Fruit fly (Drosophila melanogaster): ENCODE data around the gene CG13692.

The CG13692 gene

dm6 chr2L:471021-471479 is 49.5 kb downstream of the CG13692 start (continued):
- TF ChIP-seq CG4617 (GFP tag; optimal IDR thresholded peaks at IDR 0.05; ENCODE audit: borderline replicate concordance) (no peak), CG12659 (GFP tag; optimal IDR thresholded peaks at IDR 0.05) (peak; percentile 8), chm (GFP tag; IDR thresholded peaks at IDR 0.05) (no peak), CG4707 (GFP tag; optimal IDR thresholded peaks at IDR 0.05) (no peak), Nf-YA (GFP tag; IDR thresholded peaks at IDR 0.05) (no peak), CG6272 (GFP tag; IDR thresholded peaks at IDR 0.05) (no peak), CG6689 (GFP tag; IDR thresholded peaks at IDR 0.05) (no peak), D19A (tag; optimal IDR thresholded peaks at IDR 0.05) (peak; percentile 8), bcd (GFP tag; optimal IDR thresholded peaks at IDR 0.05) (peak; percentile 53), CG11560 (tag; IDR thresholded peaks at IDR 0.05) (no peak), Side (GFP tag; optimal IDR thresholded peaks at IDR 0.05) (no peak), kah (GFP tag; optimal IDR thresholded peaks at IDR 0.05) (no peak), CG8944 (GFP tag; optimal IDR thresholded peaks at IDR 0.05) (no peak), oc (tag; optimal IDR thresholded peaks at IDR 0.05) (peak; percentile 64), Ptx1 (GFP tag; IDR thresholded peaks at IDR 0.05) (0 out of 2 replicates have a peak, but pooled peaks have one; percentile 79), Eip74EF (GFP tag; optimal IDR thresholded peaks at IDR 0.05) (peak in 1 of 2 experiments; percentile 25), CG1529 (GFP tag; optimal IDR thresholded peaks at IDR 0.05) (peak; percentile 42), CG12071 (GFP tag; optimal IDR thresholded peaks at IDR 0.05) (no peak), fd96Cb (tag; optimal IDR thresholded peaks at IDR 0.05) (peak; percentile 71), ssp (GFP tag; IDR thresholded peaks at IDR 0.05) (no peak), CG16779 (GFP tag; IDR thresholded peaks at IDR 0.05) (no peak), h (optimal IDR thresholded peaks at IDR 0.05) (no peak), CG11696 (GFP tag; IDR thresholded peaks at IDR 0.05) (no peak), CrebB (tag; optimal IDR thresholded peaks at IDR 0.05) (no peak), CG5180 (GFP tag; optimal IDR thresholded peaks at IDR 0.05) (no peak), ase (GFP tag; IDR thresholded peaks at IDR 0.05) (no peak), ken (GFP tag; IDR thresholded peaks at IDR 0.05) (no peak), fru (optimal IDR thresholded peaks at IDR 0.05) (no peak), zfh1 (GFP tag; IDR thresholded peaks at IDR 0.05) (no peak), Bgb (GFP tag; IDR thresholded peaks at IDR 0.05; ENCODE audit: partially characterized antibody) (no peak), Lpt (GFP tag; optimal IDR thresholded peaks at IDR 0.05) (no peak), CG7372 (GFP tag; IDR thresholded peaks at IDR 0.05) (no peak), dmrt11E (tag; optimal IDR thresholded peaks at IDR 0.05) (peak; percentile 2), CkIIα-i1 (GFP tag; IDR thresholded peaks at IDR 0.05) (no peak), eyg (GFP tag; optimal IDR thresholded peaks at IDR 0.05) (no peak), CG7556 (GFP tag; optimal IDR thresholded peaks at IDR 0.05) (peak; percentile 69), E2f2 (GFP tag; IDR thresholded peaks at IDR 0.05) (no peak; the same call in 1 of the 2 replicates), jigr1 (GFP tag; IDR thresholded peaks at IDR 0.05) (no peak), CG7928 (GFP tag; optimal IDR thresholded peaks at IDR 0.05) (peak; percentile 6), aop (GFP tag; IDR thresholded peaks at IDR 0.05) (no peak), CG13287 (GFP tag; IDR thresholded peaks at IDR 0.05; ENCODE audit: partially characterized antibody) (no peak), CG34376 (GFP tag; optimal IDR thresholded peaks at IDR 0.05) (no peak), danr (GFP tag; IDR thresholded peaks at IDR 0.05) (no peak), Mrtf (GFP tag; IDR thresholded peaks at IDR 0.05) (no peak), ATbp (GFP tag; optimal IDR thresholded peaks at IDR 0.05) (peak; percentile 71), NFAT (GFP tag; IDR thresholded peaks at IDR 0.05) (no peak), Hsf (GFP tag; optimal IDR thresholded peaks at IDR 0.05) (peak; percentile 21), gfzf (GFP tag; optimal IDR thresholded peaks at IDR 0.05) (no peak), CG10267 (tag; optimal IDR thresholded peaks at IDR 0.05) (peak; percentile 50), CG31224 (GFP tag; IDR thresholded peaks at IDR 0.05) (no peak), CG2199 (GFP tag; IDR thresholded peaks at IDR 0.05) (no peak), CG16863 (GFP tag; optimal IDR thresholded peaks at IDR 0.05) (no peak), usp (GFP tag; optimal IDR thresholded peaks at IDR 0.05) (no peak)

All from whole organism, embryonic.